Fruit fly (Drosophila melanogaster) whole organism, pupa: Measurements from ENCODE around the gene Sfxn2.

Source experiments
- CG10348 ChIP-seq: fragments of 200-800 bp; sonication (Bioruptor generic); IDR thresholded peaks from 2 replicates; pipeline ENCODE4 v1.3.6; 2022; ENCODE audit warnings: missing biosample characterization, missing genetic modification characterization
- CG12605 ChIP-seq: fragments of 200-800 bp; sonication (Bioruptor generic); IDR thresholded peaks from 2 replicates; pipeline ENCODE4 v1.3.6; 2022; ENCODE audit warnings: missing biosample characterization, missing genetic modification characterization
- CG13204 ChIP-seq: fragments of 200-800 bp; sonication (Bioruptor generic); optimal IDR thresholded peaks from 2 replicates; lab custom pipeline; 2018; ENCODE audit warnings: missing biosample characterization, mild to moderate bottlenecking, missing genetic modification characterization, moderate library complexity
- CG14655 ChIP-seq: fragments of 200-800 bp; sonication (Bioruptor generic); optimal IDR thresholded peaks from 3 replicates; lab custom pipeline; 2017; ENCODE audit warnings: mild to moderate bottlenecking, missing biosample characterization, missing genetic modification reagents, missing genetic modification characterization
- CG15710 ChIP-seq: fragments of 200-800 bp; sonication (Bioruptor generic); optimal IDR thresholded peaks from 2 replicates; lab custom pipeline; 2018; ENCODE audit warnings: missing biosample characterization, mild to moderate bottlenecking, missing genetic modification characterization, moderate library complexity
- CG17806 ChIP-seq: fragments of 200-800 bp; sonication (Bioruptor generic); optimal IDR thresholded peaks from 2 replicates; lab custom pipeline; 2018; ENCODE audit warnings: missing biosample characterization, mild to moderate bottlenecking, missing genetic modification characterization, moderate library complexity
- CG32121 ChIP-seq: fragments of 200-800 bp; sonication (Bioruptor generic); IDR thresholded peaks from 2 replicates; pipeline ENCODE4 v1.3.6; 2022; ENCODE audit warnings: missing biosample characterization, missing genetic modification characterization
- CG34367 ChIP-seq: fragments of 200-800 bp; sonication (Bioruptor generic); optimal IDR thresholded peaks from 2 replicates; lab custom pipeline; 2018; ENCODE audit warnings: missing biosample characterization, mild to moderate bottlenecking, missing genetic modification characterization
- CG4496 ChIP-seq: fragments of 200-800 bp; sonication (Bioruptor generic); IDR thresholded peaks from 3 replicates; pipeline ENCODE4 v1.3.6; 2022; ENCODE audit warnings: missing biosample characterization, missing genetic modification characterization
- CG8159 ChIP-seq: fragments of 200-800 bp; sonication (Bioruptor generic); optimal IDR thresholded peaks from 3 replicates; lab custom pipeline; 2018; ENCODE audit warnings: missing biosample characterization, mild to moderate bottlenecking, missing genetic modification characterization, moderate library complexity
- CG8301 ChIP-seq: fragments of 200-800 bp; sonication (Bioruptor generic); optimal IDR thresholded peaks from 2 replicates; lab custom pipeline; 2018; ENCODE audit warnings: missing biosample characterization, mild to moderate bottlenecking, missing genetic modification characterization
- CG9948 ChIP-seq: fragments of 200-800 bp; sonication (Bioruptor generic); optimal IDR thresholded peaks from 2 replicates; lab custom pipeline; 2018; ENCODE audit warnings: missing biosample characterization, mild to moderate bottlenecking, missing genetic modification characterization, moderate library complexity
- D1 ChIP-seq: fragments of 200-800 bp; sonication (Bioruptor generic); optimal IDR thresholded peaks from 2 replicates; lab custom pipeline; 2018; ENCODE audit warnings: missing biosample characterization, mild to moderate bottlenecking, missing genetic modification characterization, moderate library complexity
- EcR ChIP-seq: fragments of 200-800 bp; sonication (Bioruptor generic); optimal IDR thresholded peaks from 3 replicates; lab custom pipeline; 2019; ENCODE audit warnings: missing biosample characterization, missing genetic modification characterization, mild to moderate bottlenecking, moderate library complexity, missing genetic modification reagents
- Ets98B ChIP-seq: fragments of 200-800 bp; sonication (Bioruptor generic); IDR thresholded peaks from 2 replicates; pipeline ENCODE4 v1.3.6; 2022; ENCODE audit warnings: missing biosample characterization, missing genetic modification characterization
- Pif1A ChIP-seq: fragments of 200-800 bp; sonication (Bioruptor generic); optimal IDR thresholded peaks from 3 replicates; lab custom pipeline; 2016; ENCODE audit warnings: missing biosample characterization, missing genetic modification characterization
- Pif1B ChIP-seq: fragments of 200-800 bp; sonication (Bioruptor generic); optimal IDR thresholded peaks from 3 replicates; lab custom pipeline; 2016; ENCODE audit warnings: missing biosample characterization, missing genetic modification characterization
- Snoo ChIP-seq: fragments of 200-800 bp; sonication (Bioruptor generic); optimal IDR thresholded peaks from 3 replicates; lab custom pipeline; 2017; ENCODE audit warnings: missing biosample characterization, mild to moderate bottlenecking, missing genetic modification characterization, inconsistent platforms
- fd96Ca ChIP-seq: fragments of 200-800 bp; sonication (Bioruptor generic); IDR thresholded peaks from 3 replicates; pipeline ENCODE4 v1.3.6; 2022; ENCODE audit warnings: missing biosample characterization, missing genetic modification characterization
- gl ChIP-seq: fragments of 200-800 bp; sonication (Bioruptor generic); optimal IDR thresholded peaks from 2 replicates; lab custom pipeline; 2018; ENCODE audit warnings: missing biosample characterization, mild to moderate bottlenecking, missing genetic modification characterization
- rn ChIP-seq: fragments of 200-800 bp; sonication (Bioruptor generic); IDR thresholded peaks from 2 replicates; pipeline ENCODE4 v1.3.6; 2022; ENCODE audit warnings: missing biosample characterization, missing genetic modification characterization

Sfxn2 gene

dm6 chr3L:19027172-19027571 lies 35.8 kb upstream of the Sfxn2 start:
- TF ChIP-seq CG12605 (GFP tag; lab: Robert Waterston, UW) (no peak), CG17806 (tag; lab: Kevin White, UChicago) (no peak), Ets98B (GFP tag; lab: Robert Waterston, UW) (no peak), CG8159 (tag; lab: Kevin White, UChicago) (no peak), CG13204 (no peak), rn (no peak), D1 (tag; lab: Kevin White, UChicago) (no peak), CG32121 (no peak), fd96Ca (GFP tag; lab: Robert Waterston, UW) (no peak), CG8301 (tag; lab: Kevin White, UChicago) (no peak)

DNA sequence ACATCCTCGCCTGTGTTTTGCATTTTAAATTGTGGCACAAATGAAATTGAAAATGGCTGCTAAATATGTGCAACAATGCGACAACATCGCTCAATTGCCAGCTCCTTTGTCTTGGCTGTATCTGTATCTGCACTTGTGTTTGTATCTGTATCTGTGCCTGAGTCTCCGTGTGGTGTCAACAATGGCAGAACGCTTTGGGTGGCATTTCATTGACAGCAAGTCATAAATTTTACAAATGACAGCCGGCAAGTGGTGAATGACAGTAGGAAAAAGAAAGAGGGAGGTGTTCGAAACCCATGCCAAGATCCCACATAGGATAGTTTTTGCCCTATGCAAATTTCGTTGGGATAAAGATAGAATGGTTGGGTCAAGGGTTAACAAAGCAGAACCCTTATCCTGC lies 31.1 kb upstream of the Sfxn2 start:
- no peak for TF ChIP-seq Pif1A (GFP tag; lab: Kevin White, UChicago)
- TF ChIP-seq Snoo (tag; lab: Kevin White, UChicago) = no peak
- no peak for TF ChIP-seq CG14655 (GFP tag; lab: Kevin White, UChicago)
- no peak for TF ChIP-seq CG34367 (tag; lab: Kevin White, UChicago)
- TF ChIP-seq Pif1B (GFP tag; lab: Kevin White, UChicago) = no peak

dm6 chr3L:19032676-19033075 lies 30.3 kb upstream of the Sfxn2 start:
- TF ChIP-seq CG32121 (no peak), rn (no peak), D1 (tag; lab: Kevin White, UChicago) (no peak), Pif1A (GFP tag; lab: Kevin White, UChicago) (no peak), Ets98B (GFP tag; lab: Robert Waterston, UW) (no peak), fd96Ca (GFP tag; lab: Robert Waterston, UW) (no peak), CG9948 (no peak), Pif1B (GFP tag; lab: Kevin White, UChicago) (no peak), EcR (GFP tag; lab: Kevin White, UChicago) (no peak), CG4496 (GFP tag; lab: Robert Waterston, UW) (no peak), CG13204 (no peak), CG8301 (tag; lab: Kevin White, UChicago) (no peak), CG12605 (GFP tag; lab: Robert Waterston, UW) (no peak), Snoo (tag; lab: Kevin White, UChicago) (no peak)

- TF ChIP-seq EcR (GFP tag; lab: Kevin White, UChicago) = no peak
- no peak for TF ChIP-seq fd96Ca (GFP tag; lab: Robert Waterston, UW)
- peak; percentile 35; the same call in 1 of the 2 replicates for TF ChIP-seq CG12605 (GFP tag; lab: Robert Waterston, UW)
- TF ChIP-seq CG32121 = 0 out of 2 replicates have a peak, but pooled peaks have one; percentile 18
- peak; percentile 42 for TF ChIP-seq D1 (tag; lab: Kevin White, UChicago)
- peak; percentile 81 for TF ChIP-seq CG17806 (tag; lab: Kevin White, UChicago)
- TF ChIP-seq CG9948 = peak; percentile 79
- no peak for TF ChIP-seq rn
- TF ChIP-seq CG8159 (tag; lab: Kevin White, UChicago) = peak; percentile 78
- peak; percentile 35; the same call in 2 of the 3 replicates for TF ChIP-seq CG4496 (GFP tag; lab: Robert Waterston, UW)
- peak; percentile 66 for TF ChIP-seq Snoo (tag; lab: Kevin White, UChicago)
- no peak for TF ChIP-seq Ets98B (GFP tag; lab: Robert Waterston, UW)
- TF ChIP-seq CG8301 (tag; lab: Kevin White, UChicago) = peak; percentile 65
- peak; percentile 74 for TF ChIP-seq Pif1A (GFP tag; lab: Kevin White, UChicago)
- TF ChIP-seq CG14655 (GFP tag; lab: Kevin White, UChicago) = peak; percentile 77
- peak; percentile 39 for TF ChIP-seq gl
- TF ChIP-seq Pif1B (GFP tag; lab: Kevin White, UChicago) = peak; percentile 67
- peak; percentile 68 for TF ChIP-seq CG13204
- peak; percentile 78 for TF ChIP-seq CG34367 (tag; lab: Kevin White, UChicago)
- no peak for TF ChIP-seq CG10348 (GFP tag; lab: Robert Waterston, UW)
- TF ChIP-seq CG15710 (tag; lab: Kevin White, UChicago) = peak; percentile 83
Observed at dm6 chr3L:19033154-19033811, 29.7 kb upstream of the Sfxn2 start.

DNA sequence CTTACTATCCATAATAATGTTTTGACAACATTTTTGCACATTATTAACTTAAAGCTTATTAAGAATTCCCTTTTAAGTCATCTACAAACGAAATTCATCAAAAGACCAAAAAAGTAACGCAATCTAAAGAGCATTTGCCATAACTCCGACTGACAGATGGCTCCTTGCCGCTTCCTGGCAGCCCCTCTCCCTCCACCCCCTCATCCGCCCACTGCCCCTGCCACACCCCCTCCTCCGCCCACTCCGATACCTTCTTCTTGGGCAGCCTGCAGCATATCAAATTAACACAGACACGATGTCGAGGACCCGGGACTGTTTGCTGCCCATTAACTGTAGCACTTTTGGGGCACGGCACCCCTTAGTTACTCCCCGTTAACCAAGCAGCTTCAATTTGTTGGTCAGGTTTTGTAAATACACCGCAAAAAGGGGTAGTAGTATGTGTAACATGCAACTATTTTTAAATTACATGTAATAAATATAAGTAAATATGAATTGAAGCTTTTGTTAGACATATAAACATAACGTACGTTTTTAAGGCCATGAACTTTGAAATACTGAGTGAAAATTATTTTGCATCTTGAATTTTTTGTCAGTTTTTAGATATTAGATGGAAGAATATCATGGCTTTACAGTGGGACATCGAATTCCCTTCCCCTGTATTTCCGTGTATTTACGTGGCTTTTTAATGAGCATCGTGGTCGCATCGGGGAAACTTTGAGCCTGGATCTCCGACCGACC lies 27.6 kb upstream of the Sfxn2 start:
- TF ChIP-seq rn = no peak
- no peak for TF ChIP-seq CG12605 (GFP tag; lab: Robert Waterston, UW)
- TF ChIP-seq CG10348 (GFP tag; lab: Robert Waterston, UW) = no peak
- peak; percentile 15 for TF ChIP-seq CG34367 (tag; lab: Kevin White, UChicago)
- peak; percentile 25 for TF ChIP-seq CG15710 (tag; lab: Kevin White, UChicago)
- TF ChIP-seq Ets98B (GFP tag; lab: Robert Waterston, UW) = no peak
- peak; percentile 17 for TF ChIP-seq CG8301 (tag; lab: Kevin White, UChicago)
- TF ChIP-seq EcR (GFP tag; lab: Kevin White, UChicago) = no peak
- TF ChIP-seq Snoo (tag; lab: Kevin White, UChicago) = peak; percentile 44
- peak; percentile 52 for TF ChIP-seq CG17806 (tag; lab: Kevin White, UChicago)
- TF ChIP-seq CG14655 (GFP tag; lab: Kevin White, UChicago) = peak; percentile 35
- TF ChIP-seq CG13204 = no peak
- peak; percentile 13 for TF ChIP-seq D1 (tag; lab: Kevin White, UChicago)
- no peak for TF ChIP-seq Pif1B (GFP tag; lab: Kevin White, UChicago)
- TF ChIP-seq CG8159 (tag; lab: Kevin White, UChicago) = peak; percentile 66
- no peak for TF ChIP-seq gl
- TF ChIP-seq CG9948 = peak; percentile 49
- no peak for TF ChIP-seq CG4496 (GFP tag; lab: Robert Waterston, UW)
- TF ChIP-seq Pif1A (GFP tag; lab: Kevin White, UChicago) = peak; percentile 0
- TF ChIP-seq fd96Ca (GFP tag; lab: Robert Waterston, UW) = no peak
- TF ChIP-seq CG32121 = no peak
